Fruit fly (Drosophila melanogaster): ENCODE results near the gene CG18622.

dm6 chr3R:16996059-16996959 is 8.8 kb upstream of the CG18622 start, which contains the start of the genes EMC2A and CG3534:
- TF ChIP-seq CTCF (optimal IDR thresholded peaks at IDR 0.05) (no peak), CG8478 (optimal IDR thresholded peaks at IDR 0.05) (no peak)

All from S2 (cell line).